Fruit fly (Drosophila melanogaster): ENCODE results near the gene CG9799.

CG9799 gene

dm6 chr3R:13388160-13388870 is at the start of gene CG9799:
TSS of gene CG9799 (minus strand) at chr3R:13388709.
- TF ChIP-seq h (optimal IDR thresholded peaks at IDR 0.05) (peak; percentile 23), ttk (optimal IDR thresholded peaks at IDR 0.05) (no peak)

- no peak for TF ChIP-seq Sin3A (optimal IDR thresholded peaks at IDR 0.05)
- no peak for TF ChIP-seq ttk (optimal IDR thresholded peaks at IDR 0.05)
- no peak for TF ChIP-seq psq (optimal IDR thresholded peaks at IDR 0.05)
- TF ChIP-seq h (optimal IDR thresholded peaks at IDR 0.05), result no peak
- no peak for TF ChIP-seq Myc (optimal IDR thresholded peaks at IDR 0.05)
- TF ChIP-seq insv (optimal IDR thresholded peaks at IDR 0.05), result no peak
Measured at dm6 chr3R:13435836-13436235, 47.3 kb upstream of the CG9799 start.

- no peak for TF ChIP-seq ttk (optimal IDR thresholded peaks at IDR 0.05)
- no peak for TF ChIP-seq insv (optimal IDR thresholded peaks at IDR 0.05)
- TF ChIP-seq Sin3A (optimal IDR thresholded peaks at IDR 0.05), result no peak
- TF ChIP-seq Myc (optimal IDR thresholded peaks at IDR 0.05), result no peak
- TF ChIP-seq psq (optimal IDR thresholded peaks at IDR 0.05), result no peak
- no peak for TF ChIP-seq h (optimal IDR thresholded peaks at IDR 0.05)
Measured at dm6 chr3R:13434325-13435168, 46.0 kb upstream of the CG9799 start, which contains the start of gene yrt. TSS of gene yrt (minus strand) at chr3R:13434984.

dm6 chr3R:13433623-13434022 is 45.1 kb upstream of the CG9799 start:
- TF ChIP-seq Sin3A (optimal IDR thresholded peaks at IDR 0.05) (no peak), psq (optimal IDR thresholded peaks at IDR 0.05) (no peak), h (optimal IDR thresholded peaks at IDR 0.05) (no peak), Myc (optimal IDR thresholded peaks at IDR 0.05) (no peak), insv (optimal IDR thresholded peaks at IDR 0.05) (no peak), ttk (optimal IDR thresholded peaks at IDR 0.05) (no peak)

dm6 chr3R:13428341-13429040 is 40.0 kb upstream of the CG9799 start:
- TF ChIP-seq h (optimal IDR thresholded peaks at IDR 0.05), result no peak
- no peak for TF ChIP-seq psq (optimal IDR thresholded peaks at IDR 0.05)
- TF ChIP-seq Myc (optimal IDR thresholded peaks at IDR 0.05), result no peak
- TF ChIP-seq insv (optimal IDR thresholded peaks at IDR 0.05), result no peak
- TF ChIP-seq Sin3A (optimal IDR thresholded peaks at IDR 0.05), result no peak
- no peak for TF ChIP-seq ttk (optimal IDR thresholded peaks at IDR 0.05)

- TF ChIP-seq Sin3A (optimal IDR thresholded peaks at IDR 0.05) (no peak), Myc (optimal IDR thresholded peaks at IDR 0.05) (no peak)
Measured at dm6 chr3R:13425470-13426033, 37.0 kb upstream of the CG9799 start, which contains the start of gene Act87E. TSS of gene Act87E (plus strand) at chr3R:13425983.

- TF ChIP-seq Sin3A (optimal IDR thresholded peaks at IDR 0.05), result no peak
- no peak for TF ChIP-seq psq (optimal IDR thresholded peaks at IDR 0.05)
- TF ChIP-seq Myc (optimal IDR thresholded peaks at IDR 0.05), result no peak
- TF ChIP-seq insv (optimal IDR thresholded peaks at IDR 0.05), result no peak
- no peak for TF ChIP-seq ttk (optimal IDR thresholded peaks at IDR 0.05)
- TF ChIP-seq h (optimal IDR thresholded peaks at IDR 0.05), result no peak
Measured at dm6 chr3R:13422178-13422577, 33.7 kb upstream of the CG9799 start.

- no peak for TF ChIP-seq Sin3A (optimal IDR thresholded peaks at IDR 0.05)
- no peak for TF ChIP-seq h (optimal IDR thresholded peaks at IDR 0.05)
- TF ChIP-seq ttk (optimal IDR thresholded peaks at IDR 0.05), result no peak
- TF ChIP-seq Myc (optimal IDR thresholded peaks at IDR 0.05), result no peak
Measured at dm6 chr3R:13419979-13420378, 31.5 kb upstream of the CG9799 start, which contains the start of gene Ir87a. TSS of gene Ir87a (plus strand) at chr3R:13420279.

- TF ChIP-seq psq (optimal IDR thresholded peaks at IDR 0.05) (no peak), h (optimal IDR thresholded peaks at IDR 0.05) (no peak)
Measured at dm6 chr3R:13417067-13417595, 28.6 kb upstream of the CG9799 start.

dm6 chr3R:13415186-13415585 is 26.7 kb upstream of the CG9799 start, which contains the start of gene yellow-e:
TSS of gene yellow-e (minus strand) at chr3R:13415286.
- no peak for TF ChIP-seq ttk (optimal IDR thresholded peaks at IDR 0.05)
- no peak for TF ChIP-seq Sin3A (optimal IDR thresholded peaks at IDR 0.05)
- TF ChIP-seq insv (optimal IDR thresholded peaks at IDR 0.05), result no peak
- TF ChIP-seq psq (optimal IDR thresholded peaks at IDR 0.05), result no peak
- TF ChIP-seq h (optimal IDR thresholded peaks at IDR 0.05), result no peak
- TF ChIP-seq Myc (optimal IDR thresholded peaks at IDR 0.05), result no peak

dm6 chr3R:13412704-13413103 is 24.2 kb upstream of the CG9799 start:
- no peak for TF ChIP-seq h (optimal IDR thresholded peaks at IDR 0.05)
- TF ChIP-seq Myc (optimal IDR thresholded peaks at IDR 0.05), result no peak
- no peak for TF ChIP-seq ttk (optimal IDR thresholded peaks at IDR 0.05)
- no peak for TF ChIP-seq psq (optimal IDR thresholded peaks at IDR 0.05)
- no peak for TF ChIP-seq Sin3A (optimal IDR thresholded peaks at IDR 0.05)
- no peak for TF ChIP-seq insv (optimal IDR thresholded peaks at IDR 0.05)

- TF ChIP-seq h (optimal IDR thresholded peaks at IDR 0.05) (no peak), insv (optimal IDR thresholded peaks at IDR 0.05) (no peak), ttk (optimal IDR thresholded peaks at IDR 0.05) (no peak)
Measured at dm6 chr3R:13406898-13407297, 18.4 kb upstream of the CG9799 start, which contains the start of gene yellow-e2. TSS of gene yellow-e2 (minus strand) at chr3R:13406998.
